Worm (Caenorhabditis elegans) whole organism, young adult: ENCODE results near the gene clp-7.

Source experiments
- B0261.1 ChIP-seq: sonication (generic microtip); optimal IDR thresholded peaks from 2 replicates; lab custom pipeline; 2016; ENCODE audit warnings: mild to moderate bottlenecking, missing genetic modification characterization, moderate library complexity, missing compliant biosample characterization
- B0336.3 ChIP-seq: fragments of 200-800 bp; sonication (Bioruptor generic); IDR thresholded peaks from 2 replicates; pipeline ENCODE4 v1.3.6; 2022; ENCODE audit warnings: missing genetic modification characterization, missing compliant biosample characterization
- C06A6.2 ChIP-seq: fragments of 200-800 bp; sonication (Bioruptor generic); conservative IDR thresholded peaks from 2 replicates; pipeline ENCODE4 v1.3.6; 2022; ENCODE audit warnings: missing genetic modification characterization, missing compliant biosample characterization
- F22D6.2 ChIP-seq: sonication (generic microtip); optimal IDR thresholded peaks from 2 replicates; lab custom pipeline; 2016; ENCODE audit warnings: mild to moderate bottlenecking, missing genetic modification characterization, missing compliant biosample characterization
- F23B12.7 ChIP-seq: sonication (generic microtip); optimal IDR thresholded peaks from 2 replicates; lab custom pipeline; 2017; ENCODE audit warnings: missing genetic modification characterization, mild to moderate bottlenecking, missing compliant biosample characterization, antibody characterized with exemption, moderate library complexity; ENCODE audit not compliant: insufficient read depth
- F33H1.4 ChIP-seq: fragments of 200-800 bp; sonication (Bioruptor generic); IDR thresholded peaks from 2 replicates; pipeline ENCODE4 v1.3.6; 2022; ENCODE audit warnings: missing genetic modification reagents, missing genetic modification characterization, missing compliant biosample characterization
- F39B2.1 ChIP-seq: fragments of 200-800 bp; sonication (Bioruptor generic); IDR thresholded peaks from 2 replicates; pipeline ENCODE4 v1.3.6; 2022; ENCODE audit warnings: missing genetic modification reagents, missing genetic modification characterization, missing compliant biosample characterization
- K11D2.4 ChIP-seq: fragments of 200-800 bp; sonication (Bioruptor generic); IDR thresholded peaks from 2 replicates; pipeline ENCODE4 v1.3.6; 2022; ENCODE audit warnings: missing genetic modification reagents, missing genetic modification characterization, missing compliant biosample characterization
- ZK185.1 ChIP-seq: sonication (generic microtip); optimal IDR thresholded peaks from 2 replicates; lab custom pipeline; 2016; ENCODE audit warnings: mild to moderate bottlenecking, missing genetic modification characterization, missing compliant biosample characterization; ENCODE audit not compliant: poor library complexity, severe bottlenecking
- bed-2 ChIP-seq: fragments of 200-800 bp; sonication (Bioruptor generic); IDR thresholded peaks from 2 replicates; pipeline ENCODE4 v1.3.6; 2022; ENCODE audit warnings: missing genetic modification reagents, missing genetic modification characterization, missing compliant biosample characterization
- chd-7 ChIP-seq: sonication (generic microtip); optimal IDR thresholded peaks from 2 replicates; lab custom pipeline; 2016; ENCODE audit warnings: mild to moderate bottlenecking, missing genetic modification characterization, moderate library complexity, missing compliant biosample characterization
- dpl-1 ChIP-seq: fragments of 150-350 bp; optimal IDR thresholded peaks from 2 replicates; lab custom pipeline; 2014; ENCODE audit warnings: missing biosample characterization, missing genetic modification reagents, missing genetic modification characterization
- egrh-3 ChIP-seq: fragments of 200-800 bp; sonication (Bioruptor generic); IDR thresholded peaks from 2 replicates; pipeline ENCODE4 v1.3.6; 2022; ENCODE audit warnings: missing genetic modification reagents, missing genetic modification characterization, missing compliant biosample characterization
- gei-17 ChIP-seq: fragments of 200-800 bp; sonication (Bioruptor generic); optimal IDR thresholded peaks from 2 replicates; lab custom pipeline; 2018; ENCODE audit warnings: mild to moderate bottlenecking, missing genetic modification characterization, missing compliant biosample characterization
- hlh-12 ChIP-seq: sonication (generic microtip); optimal IDR thresholded peaks from 2 replicates; lab custom pipeline; 2016; ENCODE audit warnings: missing genetic modification characterization, missing compliant biosample characterization
- hlh-26 ChIP-seq: fragments of 200-800 bp; sonication (Bioruptor generic); conservative IDR thresholded peaks from 2 replicates; pipeline ENCODE4 v1.3.6; 2022; ENCODE audit warnings: missing genetic modification reagents, missing genetic modification characterization, missing compliant biosample characterization
- hmg-1.2 ChIP-seq: fragments of 200-800 bp; sonication (Bioruptor generic); IDR thresholded peaks from 2 replicates; pipeline ENCODE4 v1.3.6; 2022; ENCODE audit warnings: missing genetic modification reagents, missing genetic modification characterization, missing compliant biosample characterization
- hrde-1 ChIP-seq: sonication (generic microtip); optimal IDR thresholded peaks from 2 replicates; lab custom pipeline; 2016; ENCODE audit warnings: missing genetic modification characterization, mild to moderate bottlenecking, missing compliant biosample characterization, moderate library complexity, missing genotype, missing genetic modification reagents, borderline replicate concordance
- hsf-1 ChIP-seq: fragments of 200-800 bp; sonication (Bioruptor generic); IDR thresholded peaks from 2 replicates; pipeline ENCODE4 v1.3.6; 2022; ENCODE audit warnings: missing genetic modification reagents, missing genetic modification characterization, missing compliant biosample characterization
- lin-26 ChIP-seq: fragments of 200-800 bp; sonication (Bioruptor generic); IDR thresholded peaks from 2 replicates; pipeline ENCODE4 v1.3.6; 2022; ENCODE audit warnings: missing genetic modification reagents, missing genetic modification characterization, missing compliant biosample characterization
- lsy-27 ChIP-seq: sonication (generic microtip); optimal IDR thresholded peaks from 2 replicates; lab custom pipeline; 2017; ENCODE audit warnings: missing genetic modification characterization, mild to moderate bottlenecking, missing compliant biosample characterization, antibody characterized with exemption, missing genotype, borderline replicate concordance; ENCODE audit not compliant: insufficient read depth
- madf-10 ChIP-seq: sonication (generic microtip); optimal IDR thresholded peaks from 2 replicates; lab custom pipeline; 2016; ENCODE audit warnings: mild to moderate bottlenecking, missing genetic modification characterization, missing compliant biosample characterization
- mcd-1 ChIP-seq: fragments of 200-800 bp; sonication (Bioruptor generic); IDR thresholded peaks from 2 replicates; pipeline ENCODE4 v1.3.6; 2022; ENCODE audit warnings: missing genetic modification reagents, missing genetic modification characterization, missing compliant biosample characterization
- pha-4 ChIP-seq: fragments of 150-350 bp; sonication (generic microtip); optimal IDR thresholded peaks from 2 replicates; lab custom pipeline; 2014; ENCODE audit warnings: missing biosample characterization, missing genetic modification reagents, missing genetic modification characterization
- rcor-1 ChIP-seq: fragments of 200-800 bp; sonication (Bioruptor generic); IDR thresholded peaks from 2 replicates; pipeline ENCODE4 v1.3.6; 2022; ENCODE audit warnings: missing genetic modification reagents, missing genetic modification characterization, missing compliant biosample characterization
- rec-8 ChIP-seq, 2 experiments: sonication (generic microtip); optimal IDR thresholded peaks; 2 replicates each; lab custom pipeline; 2016; ENCODE audit warnings: mild to moderate bottlenecking in 2 of 2, missing genetic modification characterization in 2 of 2, missing genetic modification reagents in 2 of 2, missing genotype in 2 of 2, missing biosample characterization in 1 of 2, missing compliant biosample characterization in 1 of 2, moderate library complexity in 1 of 2
- rpc-1 ChIP-seq, 2 experiments: fragments of 150-350 bp in 1 of 2; sonication (generic microtip) in 1 of 2; optimal IDR thresholded peaks; 2 replicates each; lab custom pipeline; 2014 to 2018; ENCODE audit warnings: missing biosample characterization in 1 of 2, missing genetic modification characterization in 1 of 2, missing genetic modification reagents in 1 of 2, missing genotype in 1 of 2
- snpc-1.3 ChIP-seq: sonication (generic microtip); optimal IDR thresholded peaks from 2 replicates; lab custom pipeline; 2017; ENCODE audit warnings: missing genetic modification characterization, mild to moderate bottlenecking, missing compliant biosample characterization, antibody characterized with exemption, moderate library complexity, missing genotype, missing genetic modification reagents; ENCODE audit not compliant: insufficient read depth
- somi-1 ChIP-seq: fragments of 200-800 bp; sonication (Bioruptor generic); optimal IDR thresholded peaks from 2 replicates; lab custom pipeline; 2018; ENCODE audit warnings: mild to moderate bottlenecking, missing genetic modification characterization, missing compliant biosample characterization
- sptf-2 ChIP-seq: fragments of 200-800 bp; sonication (Bioruptor generic); optimal IDR thresholded peaks from 2 replicates; lab custom pipeline; 2018; ENCODE audit warnings: mild to moderate bottlenecking, missing genetic modification characterization, missing compliant biosample characterization
- tbp1 ChIP-seq: fragments of 200-800 bp; sonication (Bioruptor generic); optimal IDR thresholded peaks from 2 replicates; lab custom pipeline; 2018; ENCODE audit warnings: mild to moderate bottlenecking, missing genetic modification characterization, missing compliant biosample characterization
- unc-130 ChIP-seq: sonication (generic microtip); optimal IDR thresholded peaks from 2 replicates; lab custom pipeline; 2016; ENCODE audit warnings: missing genetic modification reagents, missing genetic modification characterization, missing compliant biosample characterization
- zfh-2 ChIP-seq: fragments of 200-800 bp; sonication (Bioruptor generic); conservative IDR thresholded peaks from 2 replicates; pipeline ENCODE4 v1.3.6; 2022; ENCODE audit warnings: missing genetic modification reagents, missing genetic modification characterization, missing compliant biosample characterization
- ztf-22 ChIP-seq: fragments of 200-800 bp; sonication (Bioruptor generic); optimal IDR thresholded peaks from 2 replicates; lab custom pipeline; 2018; ENCODE audit warnings: mild to moderate bottlenecking, missing genetic modification characterization, moderate library complexity, missing compliant biosample characterization

The clp-7 gene

ce11 chrIV:1472145-1472544 is 26.4 kb upstream of the clp-7 start:
- TF ChIP-seq rcor-1 (GFP tag; lab: Robert Waterston, UW) (no peak), zfh-2 (GFP tag; lab: Robert Waterston, UW) (peak; percentile 55; the same call in 1 of the 2 replicates), ztf-22 (GFP tag; lab: Kevin White, UChicago) (no peak), mcd-1 (GFP tag; lab: Robert Waterston, UW) (0 out of 2 replicates have a peak, but pooled peaks have one; percentile 22), hsf-1 (no peak), chd-7 (no peak), K11D2.4 (GFP tag; lab: Robert Waterston, UW) (no peak), gei-17 (no peak), sptf-2 (GFP tag; lab: Kevin White, UChicago) (no peak), hmg-1.2 (GFP tag; lab: Robert Waterston, UW) (peak; percentile 91)

- no peak for TF ChIP-seq egrh-3 (GFP tag; lab: Robert Waterston, UW)
- no peak for TF ChIP-seq hlh-12
- TF ChIP-seq hrde-1 (tag; lab: Kevin White, UChicago): no peak
- no peak for TF ChIP-seq K11D2.4 (GFP tag; lab: Robert Waterston, UW)
- no peak for TF ChIP-seq F22D6.2 (tag; lab: Kevin White, UChicago)
- TF ChIP-seq rec-8 (tag; optimal IDR thresholded peaks at IDR 0.05; lab: Kevin White, UChicago): no peak
- TF ChIP-seq rpc-1 (optimal IDR thresholded peaks at IDR 0.05; lab: Kevin White, UChicago): peak; percentile 39
- peak; percentile 68 for TF ChIP-seq rpc-1 (tag; optimal IDR thresholded peaks at IDR 0.05; lab: Kevin White, UChicago)
- 0 out of 2 replicates have a peak, but pooled peaks have one; percentile 11 for TF ChIP-seq F33H1.4 (GFP tag; lab: Robert Waterston, UW)
- peak; percentile 58 for TF ChIP-seq B0261.1
- TF ChIP-seq lin-26 (GFP tag; lab: Robert Waterston, UW): 0 out of 2 replicates have a peak, but pooled peaks have one; percentile 45
- no peak for TF ChIP-seq madf-10
- no peak for TF ChIP-seq lsy-27
- TF ChIP-seq ZK185.1 (tag; lab: Kevin White, UChicago): no peak
- no peak for TF ChIP-seq unc-130 (GFP tag; lab: Kevin White, UChicago)
- no peak for TF ChIP-seq somi-1 (GFP tag; lab: Kevin White, UChicago)
- TF ChIP-seq tbp1 (GFP tag; lab: Kevin White, UChicago): peak; percentile 82
Observed at ce11 chrIV:1470364-1470763, 24.6 kb upstream of the clp-7 start.

ce11 chrIV:1469093-1469492 is 23.3 kb upstream of the clp-7 start:
- no peak for TF ChIP-seq dpl-1 (GFP tag; lab: Kevin White, UChicago)
- TF ChIP-seq egrh-3 (GFP tag; lab: Robert Waterston, UW): peak; percentile 35; the same call in 1 of the 2 replicates
- no peak for TF ChIP-seq lsy-27
- TF ChIP-seq hmg-1.2 (GFP tag; lab: Robert Waterston, UW): peak; percentile 85
- TF ChIP-seq snpc-1.3 (tag; lab: Kevin White, UChicago): no peak
- no peak for TF ChIP-seq F39B2.1 (GFP tag; lab: Robert Waterston, UW)
- TF ChIP-seq hlh-26 (GFP tag; lab: Robert Waterston, UW): no peak
- no peak for TF ChIP-seq pha-4
- no peak for TF ChIP-seq F23B12.7
- no peak for TF ChIP-seq C06A6.2 (GFP tag; lab: Robert Waterston, UW)
- no peak for TF ChIP-seq B0336.3

- TF ChIP-seq tbp1 (GFP tag; lab: Kevin White, UChicago) (peak; percentile 77), bed-2 (GFP tag; lab: Robert Waterston, UW) (no peak), B0261.1 (peak; percentile 44), rpc-1 (optimal IDR thresholded peaks at IDR 0.05; lab: Kevin White, UChicago) (peak; percentile 47), rpc-1 (tag; optimal IDR thresholded peaks at IDR 0.05; lab: Kevin White, UChicago) (peak; percentile 71)
Observed at ce11 chrIV:1465462-1465861, 19.7 kb upstream of the clp-7 start.
